Worm (Caenorhabditis elegans): Measurements from ENCODE around the gene chtl-1.

Gene chtl-1

ce11 chrX:5319214-5319838, 44.8 kb downstream of the chtl-1 start (continued):
- TF ChIP-seq tag-97 (GFP tag; IDR thresholded peaks at IDR 0.05) (no peak), lin-29 (GFP tag; IDR thresholded peaks at IDR 0.05) (peak; percentile 33; the same call in 1 of the 2 replicates), mxl-3 (GFP tag; optimal IDR thresholded peaks at IDR 0.05) (peak; percentile 63), madf-5 (GFP tag; IDR thresholded peaks at IDR 0.05) (0 out of 4 replicates have a peak, but pooled peaks of 1 of the 2 experiments have one; percentile 53), nhr-28 (tag; optimal IDR thresholded peaks at IDR 0.05) (peak; percentile 13), rbr-2 (tag; optimal IDR thresholded peaks at IDR 0.05) (peak; percentile 61), madf-9 (GFP tag; conservative IDR thresholded peaks at IDR 0.05) (peak; percentile 73), daf-8 (GFP tag; IDR thresholded peaks at IDR 0.05) (no peak), spr-1 (tag; optimal IDR thresholded peaks at IDR 0.05) (peak; percentile 11), mdt-29 (GFP tag; IDR thresholded peaks at IDR 0.05) (peak; percentile 33; the same call in 1 of the 2 replicates), vab-7 (GFP tag; IDR thresholded peaks at IDR 0.05) (peak; percentile 72; the same call in 1 of the 2 replicates), R02D3.7 (tag; optimal IDR thresholded peaks at IDR 0.05) (no peak), cey-2 (tag; optimal IDR thresholded peaks at IDR 0.05; ENCODE audit: borderline replicate concordance, insufficient read depth) (no peak), D1046.2 (GFP tag; IDR thresholded peaks at IDR 0.05) (no peak), unc-62 (GFP tag; optimal IDR thresholded peaks at IDR 0.05 in 1 of 2) (peak in 1 of 2 experiments; percentile 96), unc-62 (tag; optimal IDR thresholded peaks at IDR 0.05) (no peak), arid-1 (GFP tag; conservative IDR thresholded peaks at IDR 0.05) (peak; percentile 61; the same call in 1 of the 2 replicates), hmg-1.1 (GFP tag; IDR thresholded peaks at IDR 0.05) (peak; percentile 88), gei-8 (GFP tag; optimal IDR thresholded peaks at IDR 0.05) (peak; percentile 65), F37D6.2 (tag; optimal IDR thresholded peaks at IDR 0.05) (peak; percentile 51)

ce11 chrX:5311174-5311573, 52.9 kb downstream of the chtl-1 start:
- no peak for TF ChIP-seq aly-2 (tag; optimal IDR thresholded peaks at IDR 0.05)
- TF ChIP-seq unc-62 (GFP tag; optimal IDR thresholded peaks at IDR 0.05 in 1 of 2), result no peak
- TF ChIP-seq unc-62 (tag; optimal IDR thresholded peaks at IDR 0.05), result no peak
- no peak for TF ChIP-seq egl-27 (tag; optimal IDR thresholded peaks at IDR 0.05)
- TF ChIP-seq hlh-30 (tag; optimal IDR thresholded peaks at IDR 0.05; ENCODE audit: insufficient read depth), result no peak
- no peak for TF ChIP-seq zip-2 (tag; optimal IDR thresholded peaks at IDR 0.05)

ce11 chrX:5309622-5310021, 54.5 kb downstream of the chtl-1 start:
- TF ChIP-seq ceh-32 (tag; optimal IDR thresholded peaks at IDR 0.05; ENCODE audit: poor library complexity) (no peak), ceh-62 (tag; optimal IDR thresholded peaks at IDR 0.05) (no peak), ceh-44 (GFP tag; IDR thresholded peaks at IDR 0.05) (no peak), nhr-42 (GFP tag; IDR thresholded peaks at IDR 0.05) (no peak), lin-38 (GFP tag; IDR thresholded peaks at IDR 0.05) (no peak), nhr-6 (tag; optimal IDR thresholded peaks at IDR 0.05) (no peak), hlh-30 (tag; optimal IDR thresholded peaks at IDR 0.05; ENCODE audit: insufficient read depth) (no peak), egl-43 (GFP tag; IDR thresholded peaks at IDR 0.05) (0 out of 2 replicates have a peak, but pooled peaks have one; percentile 17), spr-1 (tag; optimal IDR thresholded peaks at IDR 0.05) (no peak)
